Worm (Caenorhabditis elegans): ENCODE data around the gene kin-15.

DNA sequence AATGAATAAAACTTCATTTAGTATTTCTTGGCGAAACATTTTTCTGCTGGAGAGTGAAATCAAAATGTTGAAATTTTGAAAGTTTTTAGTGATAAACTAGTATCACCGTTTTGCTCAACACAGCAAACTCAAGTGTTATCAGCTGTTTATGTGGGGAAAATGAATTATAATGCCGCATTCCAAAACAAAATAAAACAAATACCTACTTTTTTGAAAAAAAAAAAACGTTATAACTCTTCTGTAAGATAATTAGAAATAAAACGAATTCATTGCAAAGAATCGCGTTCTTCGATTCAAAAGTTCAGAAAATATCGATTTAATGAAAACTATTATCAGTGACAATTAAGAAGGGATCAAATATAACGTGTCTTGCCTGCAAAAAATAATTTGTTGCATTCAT is 36.0 kb downstream of the kin-15 start, which contains the start of gene Y51B9A.9:
- TF ChIP-seq hnd-1 (tag; optimal IDR thresholded peaks at IDR 0.05), result no peak
- no peak for TF ChIP-seq ama-1 (optimal IDR thresholded peaks at IDR 0.05)
- TF ChIP-seq F13C5.2 (tag; optimal IDR thresholded peaks at IDR 0.05), result no peak
- TF ChIP-seq hmbx-1 (tag; optimal IDR thresholded peaks at IDR 0.05), result no peak
- no peak for TF ChIP-seq scrt-1 (GFP tag; IDR thresholded peaks at IDR 0.05)
- TF ChIP-seq ceh-13 (GFP tag; optimal IDR thresholded peaks at IDR 0.05), result no peak

Data from whole organism, early embryonic.